Worm (Caenorhabditis elegans) whole organism, L4/young adult: Measurements from ENCODE around the gene F56C3.7.
A peak's percentile ranks its signal among the peaks of the same experiment; 100 is the strongest.

Experiments
- W03F9.2 ChIP-seq: fragments of 150-350 bp; optimal IDR thresholded peaks from 2 replicates; lab custom pipeline; 2014; ENCODE audit warnings: missing biosample characterization, missing genetic modification characterization
- dao-5 ChIP-seq: sonication (generic microtip); optimal IDR thresholded peaks from 2 replicates; lab custom pipeline; 2016; ENCODE audit warnings: missing genotype, missing genetic modification characterization, moderate library complexity, missing compliant biosample characterization
- him-1 ChIP-seq: sonication (generic microtip); optimal IDR thresholded peaks from 2 replicates; lab custom pipeline; 2016; ENCODE audit warnings: missing genotype, missing genetic modification reagents, missing genetic modification characterization, missing compliant biosample characterization

F56C3.7 gene

DNA sequence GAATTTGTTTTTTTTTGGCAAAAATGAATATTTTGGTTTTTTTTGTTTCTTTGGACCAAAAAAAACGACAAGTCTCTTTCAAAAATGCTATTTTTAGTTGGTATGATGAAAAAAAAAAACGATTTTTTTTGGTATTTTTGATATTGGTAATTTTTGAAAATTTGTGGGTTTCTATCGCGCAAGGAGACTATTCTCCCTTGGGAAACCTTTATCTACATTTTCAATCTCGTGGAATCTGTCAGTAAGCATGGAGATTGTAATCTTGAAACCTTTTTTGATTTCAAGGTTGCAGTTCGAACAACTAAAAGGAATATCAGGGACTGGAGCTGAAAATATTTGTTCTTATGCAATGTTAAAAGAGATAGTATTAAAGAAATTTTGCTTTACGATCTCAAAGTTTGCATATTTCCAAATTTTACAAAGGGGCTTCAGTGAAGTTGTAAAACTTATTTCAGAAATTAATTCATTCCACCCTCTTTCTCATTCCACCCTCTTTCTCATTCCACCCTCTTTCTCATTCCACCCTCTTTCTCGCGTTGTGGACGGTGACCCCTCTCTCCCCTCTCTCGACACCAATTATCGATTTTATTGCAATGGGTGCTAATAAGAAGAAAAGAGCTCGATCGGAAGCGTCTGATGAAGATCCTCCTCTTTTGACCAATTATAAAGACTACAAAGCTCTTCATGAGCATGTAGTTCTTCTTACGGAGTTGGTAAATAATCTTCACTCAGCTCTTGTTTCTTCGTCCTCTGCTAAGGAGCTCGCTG lies 31.5 kb downstream of the F56C3.7 start:
- no peak for TF ChIP-seq dao-5 (tag; lab: Kevin White, UChicago)
- TF ChIP-seq him-1 (tag; lab: Kevin White, UChicago): no peak
- TF ChIP-seq W03F9.2 (tag; lab: Kevin White, UChicago): no peak

DNA sequence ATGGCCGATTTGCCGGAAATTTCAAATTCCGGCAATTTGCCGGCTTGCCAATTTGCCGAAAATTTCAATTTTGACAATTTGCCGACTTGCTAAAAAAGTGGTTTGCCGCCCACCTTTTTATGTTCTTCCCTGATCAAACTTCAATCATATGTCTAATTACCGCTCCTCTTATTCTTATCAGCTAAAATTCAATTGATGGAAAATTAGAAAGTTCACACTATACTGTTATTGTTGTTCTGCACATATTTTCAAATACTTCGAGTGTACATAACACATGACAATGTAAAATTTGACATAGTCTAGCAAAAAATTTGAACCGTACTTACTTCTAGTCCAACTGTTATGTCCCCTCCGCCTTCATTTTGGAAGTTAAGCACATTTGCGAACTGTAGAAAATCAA lies 32.8 kb downstream of the F56C3.7 start:
- no peak for TF ChIP-seq him-1 (tag; lab: Kevin White, UChicago)
- TF ChIP-seq W03F9.2 (tag; lab: Kevin White, UChicago): no peak
- TF ChIP-seq dao-5 (tag; lab: Kevin White, UChicago): no peak

DNA sequence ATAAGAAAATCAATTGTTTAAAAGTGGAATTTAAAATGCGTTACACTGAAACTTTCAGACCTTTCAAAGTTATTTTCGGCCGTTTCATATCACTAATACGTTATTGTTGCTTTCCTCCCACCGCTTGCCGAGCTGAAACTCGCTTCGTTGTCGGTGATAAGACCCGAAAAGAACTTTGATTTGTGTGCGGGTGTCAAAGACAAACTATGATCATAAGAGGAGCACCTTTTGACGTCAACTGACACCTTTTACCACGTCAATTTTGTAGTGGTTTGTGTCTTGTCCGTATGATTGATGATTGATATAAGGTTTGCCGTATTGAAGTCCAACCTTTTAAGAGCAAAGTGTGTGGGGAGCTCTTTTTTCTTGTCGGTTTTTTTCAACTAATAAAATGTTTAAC lies 33.6 kb downstream of the F56C3.7 start, which contains the start of gene ttr-37:
TSS of gene ttr-37 (minus strand) at position 167 of the 400 bp plus-strand sequence.
- no peak for TF ChIP-seq him-1 (tag; lab: Kevin White, UChicago)

DNA sequence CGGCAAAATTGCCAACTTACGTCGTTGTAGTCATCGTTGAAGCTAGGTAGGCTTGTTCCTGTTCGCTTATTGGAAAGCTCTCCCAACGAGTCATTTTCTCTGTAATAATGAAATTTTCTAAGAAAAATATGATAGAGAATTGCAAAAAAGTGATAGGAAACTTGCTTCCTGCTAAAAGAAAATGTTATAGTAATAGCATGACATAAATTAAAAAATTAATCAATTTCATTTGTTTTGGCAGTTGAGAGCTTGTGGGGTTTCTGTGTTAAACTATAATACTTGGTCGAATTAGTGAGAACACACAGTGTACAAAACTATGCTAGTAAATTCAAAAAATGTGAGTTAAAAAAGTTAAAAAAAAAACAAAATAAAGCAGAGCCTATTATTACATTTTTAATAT lies 40.7 kb downstream of the F56C3.7 start, which contains the start of gene F21E9.2:
TSS of gene F21E9.2 (minus strand) at position 101 of the 400 bp plus-strand sequence.
- TF ChIP-seq him-1 (tag; lab: Kevin White, UChicago): no peak
- no peak for TF ChIP-seq dao-5 (tag; lab: Kevin White, UChicago)
- no peak for TF ChIP-seq W03F9.2 (tag; lab: Kevin White, UChicago)

DNA sequence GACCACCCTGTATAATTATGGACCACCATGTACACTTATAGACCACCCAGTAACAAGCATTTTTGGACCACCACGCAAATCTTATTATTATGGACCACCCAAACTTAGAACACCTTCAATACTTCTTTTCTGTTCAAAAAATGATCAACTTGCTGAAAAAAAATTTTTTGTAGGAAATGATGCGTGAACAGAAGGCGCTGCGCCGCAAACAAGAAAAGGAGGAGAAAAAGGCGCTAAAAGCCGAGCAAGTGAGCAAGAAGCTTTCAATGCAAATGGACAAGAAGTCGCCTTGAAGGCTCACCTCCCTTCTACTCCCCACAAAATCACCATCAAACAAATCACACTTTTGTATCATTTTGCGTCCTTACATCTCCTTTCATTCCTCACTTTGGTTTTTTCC lies 43.4 kb downstream of the F56C3.7 start:
- TF ChIP-seq W03F9.2 (tag; lab: Kevin White, UChicago) (no peak), him-1 (tag; lab: Kevin White, UChicago) (no peak), dao-5 (tag; lab: Kevin White, UChicago) (no peak)

DNA sequence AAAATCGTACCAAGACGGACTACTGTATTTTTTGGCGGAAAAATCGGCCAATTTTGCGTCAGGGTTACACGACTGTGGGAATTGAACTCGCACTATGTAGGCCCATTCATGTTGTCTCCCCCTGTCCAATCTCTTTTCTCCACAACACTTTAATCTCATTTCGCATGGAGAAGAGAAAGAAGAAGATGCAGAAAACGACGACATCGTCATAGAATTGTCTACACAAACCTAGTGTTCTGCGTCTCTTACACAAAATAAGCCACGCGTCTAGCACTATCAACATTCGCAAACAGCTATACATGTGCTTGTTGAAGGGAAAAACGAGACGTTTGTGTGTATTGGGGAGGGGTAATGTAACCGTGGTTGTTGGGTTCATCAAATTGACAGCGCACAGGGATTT lies 47.6 kb downstream of the F56C3.7 start:
- TF ChIP-seq dao-5 (tag; lab: Kevin White, UChicago): no peak
- TF ChIP-seq W03F9.2 (tag; lab: Kevin White, UChicago): peak; percentile 51
- peak; percentile 61 for TF ChIP-seq him-1 (tag; lab: Kevin White, UChicago)

DNA sequence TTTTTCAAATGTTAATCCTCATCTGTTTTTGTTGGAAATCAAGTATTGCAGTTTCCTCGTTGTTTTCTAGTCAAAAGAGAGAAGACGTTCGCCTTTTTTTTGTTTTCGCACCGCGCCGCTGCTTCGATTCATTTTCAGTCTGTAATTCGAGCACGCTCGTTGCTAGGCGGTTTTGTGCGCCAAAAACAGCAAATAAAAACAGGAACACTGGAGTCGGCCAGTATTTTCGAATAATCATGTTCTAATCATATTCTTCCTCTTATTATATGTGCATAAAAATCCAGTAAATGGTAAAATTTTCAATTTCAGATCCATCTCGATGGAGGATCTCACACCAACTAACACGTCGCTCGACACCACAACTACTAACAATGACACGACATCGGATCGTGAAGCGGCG lies 49.5 kb downstream of the F56C3.7 start, which contains the start of gene pdk-1:
TSS of gene pdk-1 (plus strand) at position 301 of the 400 bp plus-strand sequence.
- TF ChIP-seq him-1 (tag; lab: Kevin White, UChicago) (no peak), W03F9.2 (tag; lab: Kevin White, UChicago) (no peak), dao-5 (tag; lab: Kevin White, UChicago) (no peak)
